Fruit fly (Drosophila melanogaster) whole organism, embryonic: ENCODE data around the gene CG11597.

ENCODE experiments used
- CG10654 ChIP-seq: fragments of 200-800 bp; sonication (Bioruptor generic); optimal IDR thresholded peaks from 2 replicates; lab custom pipeline; 2016; ENCODE audit warnings: missing biosample characterization, missing genetic modification characterization
- CG12071 ChIP-seq: fragments of 200-800 bp; sonication (Bioruptor generic); optimal IDR thresholded peaks from 3 replicates; lab custom pipeline; 2018; ENCODE audit warnings: missing biosample characterization, mild to moderate bottlenecking, missing genetic modification characterization
- CG12219 ChIP-seq: fragments of 200-800 bp; sonication (Bioruptor generic); optimal IDR thresholded peaks from 3 replicates; lab custom pipeline; 2018; ENCODE audit warnings: missing biosample characterization, mild to moderate bottlenecking, missing genetic modification characterization
- CG12299 ChIP-seq: fragments of 200-800 bp; sonication (Bioruptor generic); optimal IDR thresholded peaks from 2 replicates; lab custom pipeline; 2018; ENCODE audit warnings: missing biosample characterization, mild to moderate bottlenecking, missing genetic modification characterization
- CG12391 ChIP-seq: fragments of 200-800 bp; sonication (Bioruptor generic); optimal IDR thresholded peaks from 3 replicates; lab custom pipeline; 2018; ENCODE audit warnings: missing biosample characterization, mild to moderate bottlenecking, missing genetic modification characterization, moderate library complexity
- CG12659 ChIP-seq: fragments of 200-800 bp; sonication (Bioruptor generic); optimal IDR thresholded peaks from 3 replicates; lab custom pipeline; 2017; ENCODE audit warnings: mild to moderate bottlenecking, missing biosample characterization, missing genetic modification reagents, missing genetic modification characterization
- CG12744 ChIP-seq: fragments of 200-800 bp; sonication (Bioruptor generic); optimal IDR thresholded peaks from 2 replicates; lab custom pipeline; 2016; ENCODE audit warnings: missing biosample characterization, missing genetic modification characterization
- CG12942 ChIP-seq: fragments of 200-800 bp; sonication (Bioruptor generic); optimal IDR thresholded peaks from 3 replicates; lab custom pipeline; 2016; ENCODE audit warnings: missing biosample characterization, missing genetic modification characterization
- CG13894 ChIP-seq: fragments of 200-800 bp; sonication (Bioruptor generic); optimal IDR thresholded peaks from 3 replicates; lab custom pipeline; 2018; ENCODE audit warnings: missing biosample characterization, mild to moderate bottlenecking, missing genetic modification characterization, moderate library complexity
- CG14441 ChIP-seq: fragments of 200-800 bp; sonication (Bioruptor generic); IDR thresholded peaks from 2 replicates; pipeline ENCODE4 v1.3.6; 2022; ENCODE audit warnings: missing biosample characterization, missing genetic modification characterization
- CG14667 ChIP-seq: fragments of 200-800 bp; sonication (Bioruptor generic); IDR thresholded peaks from 2 replicates; pipeline ENCODE4 v1.3.6; 2022; ENCODE audit warnings: missing biosample characterization, missing genetic modification characterization
- CG15269 ChIP-seq: fragments of 200-800 bp; sonication (Bioruptor generic); optimal IDR thresholded peaks from 2 replicates; lab custom pipeline; 2018; ENCODE audit warnings: missing biosample characterization, mild to moderate bottlenecking, missing genetic modification characterization, moderate library complexity
- CG15514 ChIP-seq: fragments of 200-800 bp; sonication (Bioruptor generic); optimal IDR thresholded peaks from 3 replicates; lab custom pipeline; 2017; ENCODE audit warnings: missing biosample characterization, missing genetic modification characterization, mild to moderate bottlenecking, moderate library complexity, missing genetic modification reagents
- CG16779 ChIP-seq: fragments of 200-800 bp; sonication (Bioruptor generic); IDR thresholded peaks from 2 replicates; pipeline ENCODE4 v1.3.6; 2022; ENCODE audit warnings: missing biosample characterization, missing genetic modification characterization
- CG17359 ChIP-seq: fragments of 200-800 bp; sonication (Bioruptor generic); optimal IDR thresholded peaks from 3 replicates; lab custom pipeline; 2018; ENCODE audit warnings: missing biosample characterization, mild to moderate bottlenecking, missing genetic modification characterization, moderate library complexity
- CG31388 ChIP-seq: fragments of 200-800 bp; sonication (Bioruptor generic); optimal IDR thresholded peaks from 2 replicates; lab custom pipeline; 2016; ENCODE audit warnings: missing biosample characterization, missing genetic modification characterization
- CG3847 ChIP-seq: fragments of 200-800 bp; sonication (Bioruptor generic); IDR thresholded peaks from 2 replicates; pipeline ENCODE4 v1.3.6; 2022; ENCODE audit warnings: missing biosample characterization, missing genetic modification characterization
- CG4282 ChIP-seq: fragments of 200-800 bp; sonication (Bioruptor generic); optimal IDR thresholded peaks from 2 replicates; lab custom pipeline; 2016; ENCODE audit warnings: missing biosample characterization, missing genetic modification characterization
- CG7786 ChIP-seq: fragments of 200-800 bp; sonication (Bioruptor generic); optimal IDR thresholded peaks from 2 replicates; lab custom pipeline; 2016; ENCODE audit warnings: missing biosample characterization, missing genetic modification characterization
- CG7987 ChIP-seq: fragments of 200-800 bp; sonication (Bioruptor generic); optimal IDR thresholded peaks from 2 replicates; lab custom pipeline; 2018; ENCODE audit warnings: missing biosample characterization, mild to moderate bottlenecking, missing genetic modification characterization, moderate library complexity
- CG8089 ChIP-seq: fragments of 200-800 bp; sonication (Bioruptor generic); optimal IDR thresholded peaks from 3 replicates; lab custom pipeline; 2016; ENCODE audit warnings: missing biosample characterization, missing genetic modification characterization
- CG8388 ChIP-seq: fragments of 200-800 bp; sonication (Bioruptor generic); optimal IDR thresholded peaks from 2 replicates; lab custom pipeline; 2019; ENCODE audit warnings: missing biosample characterization, mild to moderate bottlenecking, missing genetic modification characterization, moderate library complexity
- CkIIα-i1 ChIP-seq: fragments of 200-800 bp; sonication (Bioruptor generic); IDR thresholded peaks from 2 replicates; pipeline ENCODE4 v1.3.6; 2022; ENCODE audit warnings: missing biosample characterization, missing genetic modification characterization
- Hsf ChIP-seq: fragments of 200-800 bp; sonication (Bioruptor generic); optimal IDR thresholded peaks from 3 replicates; lab custom pipeline; 2016; ENCODE audit warnings: missing biosample characterization, missing genetic modification characterization
- Spps ChIP-seq: fragments of 200-800 bp; sonication (Bioruptor generic); optimal IDR thresholded peaks from 2 replicates; lab custom pipeline; 2018; ENCODE audit warnings: missing biosample characterization, mild to moderate bottlenecking, missing genetic modification characterization
- Sry-β ChIP-seq: fragments of 200-800 bp; sonication (Bioruptor generic); optimal IDR thresholded peaks from 2 replicates; lab custom pipeline; 2018; ENCODE audit warnings: missing biosample characterization, mild to moderate bottlenecking, missing genetic modification characterization, moderate library complexity
- Stat92E ChIP-seq, 3 experiments: fragments of >200 bp in 2 of 3; fragments of 200-800 bp in 1 of 3; sonication (Bioruptor generic) in 1 of 3; optimal IDR thresholded peaks; 2 replicates each; lab custom pipeline; 2017 to 2019; ENCODE audit warnings: missing biosample characterization in 3 of 3, missing genetic modification characterization in 3 of 3, mild to moderate bottlenecking in 1 of 3, moderate library complexity in 1 of 3
- Xbp1 ChIP-seq: fragments of 200-800 bp; sonication (Bioruptor generic); optimal IDR thresholded peaks from 3 replicates; lab custom pipeline; 2016; ENCODE audit warnings: missing biosample characterization, mild to moderate bottlenecking, missing genetic modification characterization
- al ChIP-seq: fragments of 200-800 bp; sonication (Bioruptor generic); IDR thresholded peaks from 2 replicates; pipeline ENCODE4 v1.3.6; 2022; ENCODE audit warnings: missing biosample characterization, missing genetic modification characterization
- aop ChIP-seq: fragments of 200-800 bp; sonication (Bioruptor generic); IDR thresholded peaks from 2 replicates; pipeline ENCODE4 v1.3.6; 2022; ENCODE audit warnings: missing biosample characterization, missing genetic modification characterization
- ase ChIP-seq: fragments of 200-800 bp; sonication (Bioruptor generic); IDR thresholded peaks from 3 replicates; pipeline ENCODE4 v1.3.6; 2022; ENCODE audit warnings: missing biosample characterization, missing genetic modification characterization
- cg ChIP-seq: fragments of 200-800 bp; sonication (Bioruptor generic); optimal IDR thresholded peaks from 3 replicates; lab custom pipeline; 2019; ENCODE audit warnings: missing biosample characterization, mild to moderate bottlenecking, missing genetic modification characterization, moderate library complexity
- chif ChIP-seq, 2 experiments: fragments of 200-800 bp; sonication (Bioruptor generic); optimal IDR thresholded peaks; 3 replicates each; lab custom pipeline; 2016; ENCODE audit warnings: missing biosample characterization in 2 of 2, missing genetic modification characterization in 2 of 2
- ci ChIP-seq: fragments of 200-800 bp; sonication (Bioruptor generic); IDR thresholded peaks from 3 replicates; pipeline ENCODE4 v1.3.6; 2022; ENCODE audit warnings: missing biosample characterization, missing genetic modification characterization
- cwo ChIP-seq: fragments of 200-800 bp; sonication (Bioruptor generic); optimal IDR thresholded peaks from 3 replicates; lab custom pipeline; 2017; ENCODE audit warnings: missing biosample characterization, missing genetic modification characterization, mild to moderate bottlenecking, moderate library complexity, missing genetic modification reagents
- dimm ChIP-seq: fragments of 200-800 bp; sonication (Bioruptor generic); IDR thresholded peaks from 2 replicates; pipeline ENCODE4 v1.3.6; 2022; ENCODE audit warnings: missing biosample characterization, missing genetic modification characterization
- dysf ChIP-seq: fragments of 200-800 bp; sonication (Bioruptor generic); IDR thresholded peaks from 3 replicates; pipeline ENCODE4 v1.3.6; 2022; ENCODE audit warnings: missing biosample characterization, missing genetic modification characterization
- gcm2 ChIP-seq: fragments of 200-800 bp; sonication (Bioruptor generic); optimal IDR thresholded peaks from 2 replicates; lab custom pipeline; 2016; ENCODE audit warnings: missing biosample characterization, missing genetic modification characterization
- inv ChIP-seq: fragments of 200-800 bp; sonication (Bioruptor generic); IDR thresholded peaks from 2 replicates; pipeline ENCODE4 v1.3.6; 2022; ENCODE audit warnings: missing biosample characterization, missing genetic modification characterization; ENCODE audit not compliant: partially characterized antibody
- ken ChIP-seq: fragments of 200-800 bp; sonication (Bioruptor generic); IDR thresholded peaks from 3 replicates; pipeline ENCODE4 v1.3.6; 2022; ENCODE audit warnings: missing biosample characterization, missing genetic modification characterization
- lov ChIP-seq, 2 experiments: fragments of 200-800 bp in 1 of 2; fragments of >200 bp in 1 of 2; sonication (Bioruptor generic) in 1 of 2; IDR thresholded peaks in 1 of 2; optimal IDR thresholded peaks in 1 of 2; 2 replicates in 1 of 2; 3 replicates in 1 of 2; pipeline versions ENCODE4 v1.3.6 to Lab custom; 2017 to 2022; ENCODE audit warnings: missing biosample characterization in 1 of 2, missing genetic modification characterization in 1 of 2
- repo ChIP-seq: fragments of 200-800 bp; sonication (Bioruptor generic); optimal IDR thresholded peaks from 2 replicates; lab custom pipeline; 2016; ENCODE audit warnings: missing biosample characterization, missing genetic modification characterization
- run ChIP-seq: fragments of 200-800 bp; sonication (Bioruptor generic); optimal IDR thresholded peaks from 3 replicates; lab custom pipeline; 2018; ENCODE audit warnings: missing biosample characterization, mild to moderate bottlenecking, missing genetic modification characterization
- schlank ChIP-seq: fragments of 200-800 bp; sonication (Bioruptor generic); optimal IDR thresholded peaks from 2 replicates; lab custom pipeline; 2018; ENCODE audit warnings: missing biosample characterization, mild to moderate bottlenecking, missing genetic modification characterization
- slp2 ChIP-seq: fragments of 200-800 bp; sonication (Bioruptor generic); optimal IDR thresholded peaks from 2 replicates; lab custom pipeline; 2016; ENCODE audit warnings: missing biosample characterization, missing genetic modification characterization
- tna ChIP-seq: fragments of 200-800 bp; sonication (Bioruptor generic); IDR thresholded peaks from 2 replicates; pipeline ENCODE4 v1.3.6; 2022; ENCODE audit warnings: missing biosample characterization, missing genetic modification characterization; ENCODE audit not compliant: partially characterized antibody
- usp ChIP-seq: fragments of >200 bp; optimal IDR thresholded peaks from 2 replicates; lab custom pipeline; 2017; ENCODE audit warnings: missing biosample characterization, missing genetic modification characterization

The CG11597 gene

DNA sequence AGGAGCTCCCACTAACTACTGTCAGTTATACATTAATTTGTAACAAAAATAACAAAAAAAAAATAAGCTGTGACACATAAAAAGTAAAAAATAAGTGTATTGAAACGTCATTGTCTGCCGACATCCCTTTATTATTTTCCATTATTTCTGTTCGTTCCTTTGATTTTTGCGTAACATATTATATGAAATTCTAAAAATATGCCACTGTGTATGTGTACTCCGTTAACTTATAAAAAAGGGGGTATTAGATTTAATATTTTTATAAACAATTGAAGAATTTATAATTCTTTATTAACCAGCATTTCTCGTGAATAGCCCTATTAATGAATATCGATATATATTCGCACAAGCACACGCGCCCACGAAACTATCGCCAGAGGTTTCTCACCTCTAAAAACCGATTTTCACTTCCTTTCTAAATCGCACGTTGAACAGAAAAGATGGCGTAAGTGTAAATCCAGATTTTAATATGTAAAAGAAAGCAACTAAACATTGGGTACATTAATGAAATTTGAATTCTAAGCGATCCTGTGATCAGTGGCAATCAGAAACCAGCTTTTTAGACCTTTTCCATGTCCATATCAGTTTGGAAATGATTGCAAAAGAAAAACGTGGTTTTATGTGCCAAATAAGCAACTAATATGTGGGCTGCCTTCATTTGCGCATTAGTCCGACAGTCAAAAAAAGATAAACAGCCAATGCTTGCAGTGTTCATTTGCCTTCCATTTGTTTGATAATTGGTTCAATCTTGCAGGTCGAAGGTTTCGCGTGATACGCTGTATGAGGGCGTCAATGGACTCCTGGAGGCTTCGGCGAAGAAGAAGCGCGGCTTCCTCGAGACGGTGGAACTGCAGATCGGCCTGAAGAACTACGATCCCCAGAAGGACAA, 615 bp upstream of the CG11597 start, which contains the start of gene RpL10Ab (continued):
- TF ChIP-seq cg (GFP tag; lab: Kevin White, UChicago) = no peak
- no peak for TF ChIP-seq CG7786
- peak; percentile 46 for TF ChIP-seq Hsf (GFP tag; lab: Kevin White, UChicago)
- TF ChIP-seq CG14667 (GFP tag; lab: Robert Waterston, UW) = peak; percentile 59; the same call in 1 of the 2 replicates
- TF ChIP-seq CG4282 = peak; percentile 5
- no peak for TF ChIP-seq CG12744 (GFP tag; lab: Kevin White, UChicago)
- TF ChIP-seq CG17359 (tag; lab: Kevin White, UChicago) = peak; percentile 31
- TF ChIP-seq chif (GFP tag; optimal IDR thresholded peaks at IDR 0.05; lab: Kevin White, UChicago) = peak in 1 of 2 experiments; percentile 17
- no peak for TF ChIP-seq CG16779 (GFP tag; lab: Robert Waterston, UW)
- peak; percentile 47 for TF ChIP-seq al (GFP tag; lab: Robert Waterston, UW)
- peak; percentile 2 for TF ChIP-seq CG12299 (tag; lab: Kevin White, UChicago)
- peak; percentile 44; the same call in 2 of the 3 replicates for TF ChIP-seq ase (GFP tag; lab: Robert Waterston, UW)
- peak; percentile 82 for TF ChIP-seq inv (GFP tag; lab: Robert Waterston, UW)
- 0 out of 2 replicates have a peak, but pooled peaks have one; percentile 15 for TF ChIP-seq CkIIα-i1 (GFP tag; lab: Robert Waterston, UW)
- no peak for TF ChIP-seq repo (GFP tag; lab: Kevin White, UChicago)
- no peak for TF ChIP-seq Spps
- TF ChIP-seq dimm (GFP tag; lab: Robert Waterston, UW) = 0 out of 2 replicates have a peak, but pooled peaks have one; percentile 9
- peak; percentile 33 for TF ChIP-seq CG12219 (GFP tag; lab: Kevin White, UChicago)
- no peak for TF ChIP-seq CG12942 (GFP tag; lab: Kevin White, UChicago)
- peak; percentile 68 for TF ChIP-seq schlank
- peak; percentile 22 for TF ChIP-seq CG10654 (GFP tag; lab: Kevin White, UChicago)
- no peak for TF ChIP-seq aop (GFP tag; lab: Robert Waterston, UW)
- peak; percentile 59 for TF ChIP-seq CG14441 (GFP tag; lab: Robert Waterston, UW)
- no peak for TF ChIP-seq usp
- no peak for TF ChIP-seq CG31388 (GFP tag; lab: Kevin White, UChicago)
- peak; percentile 82 for TF ChIP-seq CG12071
- peak; percentile 49; the same call in 1 of the 3 replicates for TF ChIP-seq ken (GFP tag; lab: Robert Waterston, UW)
- TF ChIP-seq ci = peak; percentile 92
- TF ChIP-seq CG8388 (GFP tag; lab: Kevin White, UChicago) = peak; percentile 50
- peak; percentile 47 for TF ChIP-seq CG12659
- TF ChIP-seq slp2 (GFP tag; lab: Kevin White, UChicago) = peak; percentile 31
- peak; percentile 16 for TF ChIP-seq CG8089 (GFP tag; lab: Kevin White, UChicago)
- TF ChIP-seq CG12391 = peak; percentile 45
- TF ChIP-seq CG13894 (tag; lab: Kevin White, UChicago) = peak; percentile 75
- no peak for TF ChIP-seq run (tag; lab: Kevin White, UChicago)
- TF ChIP-seq CG15514 (GFP tag; lab: Kevin White, UChicago) = peak; percentile 57
- TF ChIP-seq tna (GFP tag; lab: Robert Waterston, UW) = peak; percentile 72
- peak; percentile 57 for TF ChIP-seq Xbp1 (GFP tag; lab: Kevin White, UChicago)
- no peak for TF ChIP-seq Stat92E (GFP tag; optimal IDR thresholded peaks at IDR 0.05; lab: Kevin White, UChicago)
- peak; percentile 45 for TF ChIP-seq CG3847
- TF ChIP-seq cwo (GFP tag; lab: Kevin White, UChicago) = no peak
- peak; percentile 34 for TF ChIP-seq CG15269 (tag; lab: Kevin White, UChicago)
- TF ChIP-seq Sry-β (GFP tag; lab: Kevin White, UChicago) = peak; percentile 24
- TF ChIP-seq CG7987 = peak; percentile 84
- TF ChIP-seq lov (optimal IDR thresholded peaks at IDR 0.05; lab: Kevin White, UChicago) = no peak
- TF ChIP-seq lov (GFP tag; IDR thresholded peaks at IDR 0.05; lab: Robert Waterston, UW) = peak; percentile 86
- no peak for TF ChIP-seq gcm2
- peak; percentile 80; the same call in 2 of the 3 replicates for TF ChIP-seq dysf
